1 fruit fly cellular context compared by ENCODE assay signal in the genomic region with DNA sequence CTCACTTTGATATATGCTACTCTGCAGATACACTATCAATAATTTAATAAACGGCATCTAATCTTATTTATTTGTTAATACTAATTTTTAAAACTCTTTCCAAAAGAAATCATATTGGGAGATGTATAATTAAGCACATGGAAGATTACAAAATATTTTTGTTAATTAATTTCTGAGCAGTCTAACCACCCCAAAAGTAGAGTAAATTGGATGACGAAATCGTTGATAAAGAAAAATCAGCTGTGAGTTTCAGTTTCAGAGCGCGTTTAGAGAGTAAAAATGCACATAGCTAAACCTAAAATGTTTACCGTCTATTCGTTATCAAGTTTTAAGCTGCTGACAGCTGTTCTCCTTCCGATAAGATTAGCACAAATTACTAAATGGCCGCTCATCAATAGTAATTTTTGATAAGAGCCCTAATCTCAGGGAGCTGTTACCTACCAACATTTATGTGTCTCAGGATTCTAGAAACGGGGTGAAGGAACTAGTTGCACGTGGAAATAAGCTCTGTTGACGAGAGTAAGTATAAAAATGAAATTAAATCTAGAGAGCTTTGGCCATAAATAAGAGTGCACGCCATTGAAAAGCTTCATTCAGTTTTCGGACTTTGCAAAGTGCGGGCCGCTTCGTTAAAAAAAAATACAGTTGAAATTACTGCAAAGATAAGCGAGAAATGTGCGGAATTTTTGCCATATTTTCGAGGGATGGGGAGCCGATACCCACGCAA.
TF ChIP-seq lines count a peak whose summit lies in the region.

TSS of gene chb (plus strand) at position 327 of the 727 bp plus-strand sequence.
TSS of gene AsnS (plus strand) at position 592 of the 727 bp plus-strand sequence.

TF ChIP-seq in whole organism, embryonic, 481 proteins besides CTCF, POLR2A, EP300 and RAD21 (continued from another document):
- TF ChIP-seq CG30020 (tag; optimal IDR thresholded peaks at IDR 0.05; lab: Kevin White, UChicago): peak; percentile 9
- no peak for TF ChIP-seq CG8478 (optimal IDR thresholded peaks at IDR 0.05; lab: Kevin White, UChicago)
- peak; percentile 63; the same call in 1 of the 3 replicates for TF ChIP-seq CG6175 (GFP tag; IDR thresholded peaks at IDR 0.05; lab: Robert Waterston, UW)
- peak; percentile 6 for TF ChIP-seq nom (GFP tag; optimal IDR thresholded peaks at IDR 0.05; lab: Kevin White, UChicago)
- peak; percentile 51 for TF ChIP-seq Atf3 (GFP tag; optimal IDR thresholded peaks at IDR 0.05; lab: Kevin White, UChicago)
- TF ChIP-seq lmd (GFP tag; IDR thresholded peaks at IDR 0.05; lab: Robert Waterston, UW): peak; percentile 92
- peak; percentile 27 for TF ChIP-seq her (GFP tag; optimal IDR thresholded peaks at IDR 0.05; lab: Kevin White, UChicago)
- peak; percentile 96 for TF ChIP-seq Ptx1 (GFP tag; IDR thresholded peaks at IDR 0.05; lab: Robert Waterston, UW)
- TF ChIP-seq fru (optimal IDR thresholded peaks at IDR 0.05; lab: Kevin White, UChicago): no peak
- TF ChIP-seq Ets97D (GFP tag; optimal IDR thresholded peaks at IDR 0.05; lab: Kevin White, UChicago): peak; percentile 9
- peak; percentile 51 for TF ChIP-seq CG15601 (tag; optimal IDR thresholded peaks at IDR 0.05; lab: Kevin White, UChicago)
- TF ChIP-seq Sry-δ (GFP tag; optimal IDR thresholded peaks at IDR 0.05; lab: Kevin White, UChicago): peak; percentile 24
- peak; percentile 85 for TF ChIP-seq wor (GFP tag; IDR thresholded peaks at IDR 0.05; lab: Robert Waterston, UW)
- TF ChIP-seq CG1832 (GFP tag; optimal IDR thresholded peaks at IDR 0.05; lab: Kevin White, UChicago): no peak
- TF ChIP-seq mam (GFP tag; optimal IDR thresholded peaks at IDR 0.05; lab: Kevin White, UChicago): peak; percentile 85
- TF ChIP-seq CG15514 (GFP tag; optimal IDR thresholded peaks at IDR 0.05; lab: Kevin White, UChicago): peak; percentile 73
- TF ChIP-seq pho (GFP tag; optimal IDR thresholded peaks at IDR 0.05; lab: Kevin White, UChicago): peak; percentile 72
- TF ChIP-seq CG7786 (GFP tag; optimal IDR thresholded peaks at IDR 0.05; lab: Kevin White, UChicago): peak; percentile 41
- TF ChIP-seq CG31365 (tag; optimal IDR thresholded peaks at IDR 0.05; lab: Kevin White, UChicago): peak; percentile 53
- no peak for TF ChIP-seq Jarid2 (GFP tag; optimal IDR thresholded peaks at IDR 0.05; lab: Kevin White, UChicago)
- peak; percentile 90 for TF ChIP-seq B-H1 (GFP tag; IDR thresholded peaks at IDR 0.05; lab: Robert Waterston, UW)
